Fruit fly (Drosophila melanogaster): ENCODE measurements around the gene sba.

dm6 chr3R:23928950-23929602, 6.3 kb upstream of the sba start, which contains the start of the genes CG43998, CG43999 and CG31142:
- no peak for TF ChIP-seq D1 (tag; optimal IDR thresholded peaks at IDR 0.05)
- no peak for TF ChIP-seq Ets98B (GFP tag; IDR thresholded peaks at IDR 0.05)
- TF ChIP-seq CG13204 (GFP tag; optimal IDR thresholded peaks at IDR 0.05), result no peak
- TF ChIP-seq CG4496 (GFP tag; IDR thresholded peaks at IDR 0.05), result no peak
- no peak for TF ChIP-seq gl (tag; optimal IDR thresholded peaks at IDR 0.05)
- TF ChIP-seq EcR (GFP tag; optimal IDR thresholded peaks at IDR 0.05), result no peak
